Worm (Caenorhabditis elegans) whole organism, L4/young adult: ENCODE data around the gene nep-10.

Source experiments
- dao-5 ChIP-seq: sonication (generic microtip); optimal IDR thresholded peaks from 2 replicates; lab custom pipeline; 2016; ENCODE audit warnings: missing genotype, missing genetic modification characterization, moderate library complexity, missing compliant biosample characterization
- him-1 ChIP-seq: sonication (generic microtip); optimal IDR thresholded peaks from 2 replicates; lab custom pipeline; 2016; ENCODE audit warnings: missing genotype, missing genetic modification reagents, missing genetic modification characterization, missing compliant biosample characterization

DNA sequence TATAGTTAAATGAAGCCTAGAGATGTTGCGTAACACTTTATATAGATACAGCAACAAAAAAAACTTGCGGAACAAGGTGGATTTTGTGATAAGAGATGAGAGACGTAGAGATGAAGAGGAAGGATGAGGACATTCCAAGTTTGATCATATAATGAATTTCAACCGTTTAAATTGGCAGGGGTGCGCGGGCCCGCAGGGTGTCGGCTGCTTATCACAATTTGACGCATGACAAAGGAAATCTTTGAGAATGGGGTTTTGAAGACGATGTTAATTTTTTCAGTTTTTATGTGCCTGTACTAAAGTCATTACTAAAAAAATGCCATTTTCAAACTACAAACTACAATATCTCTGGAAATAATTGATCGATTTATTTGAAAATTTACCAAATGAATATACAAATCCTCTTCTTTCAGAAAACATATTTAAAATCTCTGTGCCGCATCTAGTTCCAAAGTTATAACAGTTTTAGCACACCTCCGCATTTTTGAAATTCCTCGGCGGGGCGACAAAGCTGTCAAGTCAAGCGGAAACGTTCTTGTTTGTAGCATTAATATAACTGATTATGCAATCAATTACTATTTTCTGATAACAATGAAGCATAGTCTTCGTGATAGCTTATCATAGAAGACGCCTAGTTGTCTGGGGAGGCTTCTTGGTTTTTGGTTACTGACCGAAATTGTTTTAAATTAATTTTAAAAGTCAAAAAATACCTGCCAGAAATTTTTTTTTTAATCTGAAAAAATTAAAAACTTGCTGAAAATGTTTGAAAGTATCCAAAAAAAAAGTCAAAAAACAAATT, 37.3 kb upstream of the nep-10 start:
- TF ChIP-seq him-1 (tag; lab: Kevin White, UChicago) (no peak), dao-5 (tag; lab: Kevin White, UChicago) (no peak)
